Worm (Caenorhabditis elegans): ENCODE measurements around the gene srh-119.
"Not testable (repeated sequence)": the region's sequence is repeated elsewhere in the genome, so short reads cannot be mapped to it uniquely, and the experiment has no call there.

Gene srh-119

ce11 chrV:16972134-16972533 lies at the start of gene srh-119:
TSS of gene srh-119 (plus strand) at chrV:16972434.
- TF ChIP-seq W03F9.2 (tag; optimal IDR thresholded peaks at IDR 0.05) (no peak), dao-5 (tag; optimal IDR thresholded peaks at IDR 0.05) (no peak), him-1 (tag; optimal IDR thresholded peaks at IDR 0.05) (no peak)

ce11 chrV:16927345-16927744 lies 44.9 kb upstream of the srh-119 start, which contains the start of gene Y102A5C.36:
TSS of gene Y102A5C.36 (minus strand) at chrV:16927445.
- TF ChIP-seq W03F9.2 (tag; optimal IDR thresholded peaks at IDR 0.05) (no peak), dao-5 (tag; optimal IDR thresholded peaks at IDR 0.05) (no peak), him-1 (tag; optimal IDR thresholded peaks at IDR 0.05) (no peak)

- TF ChIP-seq W03F9.2, dao-5, him-1 (tag; optimal IDR thresholded peaks at IDR 0.05): not testable (repeated sequence)
Observed at ce11 chrV:16938731-16939130, 33.5 kb upstream of the srh-119 start, which contains the start of gene fbxa-148. TSS of gene fbxa-148 (plus strand) at chrV:16939031.

- TF ChIP-seq W03F9.2, dao-5, him-1 (tag; optimal IDR thresholded peaks at IDR 0.05): not testable (repeated sequence)
Observed at ce11 chrV:16948011-16948410, 24.2 kb upstream of the srh-119 start, which contains the start of gene fbxa-112. TSS of gene fbxa-112 (minus strand) at chrV:16948111.

- not testable (repeated sequence) for TF ChIP-seq W03F9.2, him-1, dao-5 (tag; optimal IDR thresholded peaks at IDR 0.05)
Observed at ce11 chrV:16949609-16950008, 22.6 kb upstream of the srh-119 start, which contains the start of gene fbxa-111. TSS of gene fbxa-111 (minus strand) at chrV:16949709.

- TF ChIP-seq him-1 (tag; optimal IDR thresholded peaks at IDR 0.05), result no peak
- TF ChIP-seq dao-5 (tag; optimal IDR thresholded peaks at IDR 0.05), result no peak
- TF ChIP-seq W03F9.2 (tag; optimal IDR thresholded peaks at IDR 0.05), result no peak
Observed at ce11 chrV:16950036-16950435, 22.2 kb upstream of the srh-119 start.

ce11 chrV:16951504-16951903 lies 20.7 kb upstream of the srh-119 start, which contains the start of gene clec-238:
TSS of gene clec-238 (plus strand) at chrV:16951804.
- no peak for TF ChIP-seq dao-5 (tag; optimal IDR thresholded peaks at IDR 0.05)
- no peak for TF ChIP-seq W03F9.2 (tag; optimal IDR thresholded peaks at IDR 0.05)
- no peak for TF ChIP-seq him-1 (tag; optimal IDR thresholded peaks at IDR 0.05)

ce11 chrV:16954766-16955165 lies 17.5 kb upstream of the srh-119 start, which contains the start of gene srh-206:
TSS of gene srh-206 (minus strand) at chrV:16954866.
- TF ChIP-seq him-1 (tag; optimal IDR thresholded peaks at IDR 0.05) (no peak), dao-5 (tag; optimal IDR thresholded peaks at IDR 0.05) (no peak), W03F9.2 (tag; optimal IDR thresholded peaks at IDR 0.05) (no peak)

- TF ChIP-seq him-1 (tag; optimal IDR thresholded peaks at IDR 0.05), result no peak
- no peak for TF ChIP-seq W03F9.2 (tag; optimal IDR thresholded peaks at IDR 0.05)
- no peak for TF ChIP-seq dao-5 (tag; optimal IDR thresholded peaks at IDR 0.05)
Observed at ce11 chrV:16956229-16956628, 16.0 kb upstream of the srh-119 start, which contains the start of gene clec-239. TSS of gene clec-239 (plus strand) at chrV:16956529.

- TF ChIP-seq him-1 (tag; optimal IDR thresholded peaks at IDR 0.05) (no peak), dao-5 (tag; optimal IDR thresholded peaks at IDR 0.05) (no peak), W03F9.2 (tag; optimal IDR thresholded peaks at IDR 0.05) (no peak)
Observed at ce11 chrV:16958975-16959374, 13.3 kb upstream of the srh-119 start.

- TF ChIP-seq dao-5 (tag; optimal IDR thresholded peaks at IDR 0.05) (no peak), W03F9.2 (tag; optimal IDR thresholded peaks at IDR 0.05) (peak; percentile 86)
Observed at ce11 chrV:16965655-16966054, 6.6 kb upstream of the srh-119 start, which contains the start of gene efl-1. TSS of gene efl-1 (minus strand) at chrV:16965675.

ce11 chrV:16966636-16967035 lies 5.6 kb upstream of the srh-119 start, which contains the start of gene fbxa-90:
TSS of gene fbxa-90 (plus strand) at chrV:16966814.
- no peak for TF ChIP-seq dao-5 (tag; optimal IDR thresholded peaks at IDR 0.05)
- TF ChIP-seq him-1 (tag; optimal IDR thresholded peaks at IDR 0.05), result no peak
- TF ChIP-seq W03F9.2 (tag; optimal IDR thresholded peaks at IDR 0.05), result no peak

- TF ChIP-seq W03F9.2 (tag; optimal IDR thresholded peaks at IDR 0.05), result no peak
- no peak for TF ChIP-seq him-1 (tag; optimal IDR thresholded peaks at IDR 0.05)
- no peak for TF ChIP-seq dao-5 (tag; optimal IDR thresholded peaks at IDR 0.05)
Observed at ce11 chrV:16973338-16973737, 1.1 kb downstream of the srh-119 start.

- TF ChIP-seq him-1 (tag; optimal IDR thresholded peaks at IDR 0.05) (no peak), dao-5 (tag; optimal IDR thresholded peaks at IDR 0.05) (no peak), W03F9.2 (tag; optimal IDR thresholded peaks at IDR 0.05) (no peak)
Observed at ce11 chrV:16974919-16975318, 2.7 kb downstream of the srh-119 start, which contains the start of gene srx-54. TSS of gene srx-54 (plus strand) at chrV:16975219.

ce11 chrV:16980368-16980767 lies 8.1 kb downstream of the srh-119 start, which contains the start of gene srz-54:
TSS of gene srz-54 (plus strand) at chrV:16980668.
- TF ChIP-seq him-1 (tag; optimal IDR thresholded peaks at IDR 0.05) (no peak), W03F9.2 (tag; optimal IDR thresholded peaks at IDR 0.05) (no peak), dao-5 (tag; optimal IDR thresholded peaks at IDR 0.05) (no peak)
